Fruit fly (Drosophila melanogaster) whole organism, embryonic: ENCODE measurements around the gene Ubc7.

Source experiments
- Abd-B ChIP-seq: fragments of 200-800 bp; sonication (Bioruptor generic); optimal IDR thresholded peaks from 2 replicates; lab custom pipeline; 2018; ENCODE audit warnings: missing biosample characterization, mild to moderate bottlenecking, missing genetic modification characterization, moderate library complexity
- Ada2b ChIP-seq: fragments of 200-800 bp; sonication (Bioruptor generic); IDR thresholded peaks from 2 replicates; pipeline ENCODE4 v1.3.6; 2022; ENCODE audit warnings: missing biosample characterization, missing genetic modification characterization
- Atf6 ChIP-seq: fragments of 200-800 bp; sonication (Bioruptor generic); IDR thresholded peaks from 2 replicates; pipeline ENCODE4 v1.3.6; 2022; ENCODE audit warnings: missing biosample characterization, missing genetic modification characterization
- B-H1 ChIP-seq: fragments of 200-800 bp; sonication (Bioruptor generic); IDR thresholded peaks from 3 replicates; pipeline ENCODE4 v1.3.6; 2022; ENCODE audit warnings: missing biosample characterization, missing genetic modification characterization
- B-H2 ChIP-seq: fragments of 200-800 bp; sonication (Bioruptor generic); optimal IDR thresholded peaks from 2 replicates; lab custom pipeline; 2018; ENCODE audit warnings: missing biosample characterization, mild to moderate bottlenecking, missing genetic modification characterization
- CG10321 ChIP-seq: fragments of 200-800 bp; sonication (Bioruptor generic); IDR thresholded peaks from 2 replicates; pipeline ENCODE4 v1.3.6; 2022; ENCODE audit warnings: missing biosample characterization, missing genetic modification characterization
- CG13287 ChIP-seq: fragments of 200-800 bp; sonication (Bioruptor generic); IDR thresholded peaks from 2 replicates; pipeline ENCODE4 v1.3.6; 2022; ENCODE audit warnings: missing biosample characterization, missing genetic modification characterization; ENCODE audit not compliant: partially characterized antibody
- CG13894 ChIP-seq: fragments of 200-800 bp; sonication (Bioruptor generic); optimal IDR thresholded peaks from 3 replicates; lab custom pipeline; 2018; ENCODE audit warnings: missing biosample characterization, mild to moderate bottlenecking, missing genetic modification characterization, moderate library complexity
- CG14710 ChIP-seq: fragments of 200-800 bp; sonication (Bioruptor generic); optimal IDR thresholded peaks from 3 replicates; lab custom pipeline; 2019; ENCODE audit warnings: missing biosample characterization, mild to moderate bottlenecking, missing genetic modification characterization, moderate library complexity
- CG15011 ChIP-seq: fragments of 200-800 bp; sonication (Bioruptor generic); optimal IDR thresholded peaks from 3 replicates; lab custom pipeline; 2018; ENCODE audit warnings: missing biosample characterization, mild to moderate bottlenecking, missing genetic modification characterization
- CG15479 ChIP-seq: fragments of 200-800 bp; sonication (Bioruptor generic); optimal IDR thresholded peaks from 3 replicates; lab custom pipeline; 2019; ENCODE audit warnings: missing biosample characterization, mild to moderate bottlenecking, missing genetic modification characterization, moderate library complexity
- CG17568 ChIP-seq: fragments of 200-800 bp; sonication (Bioruptor generic); optimal IDR thresholded peaks from 2 replicates; lab custom pipeline; 2018; ENCODE audit warnings: missing biosample characterization, mild to moderate bottlenecking, missing genetic modification characterization, moderate library complexity
- CG2199 ChIP-seq: fragments of 200-800 bp; sonication (Bioruptor generic); IDR thresholded peaks from 3 replicates; pipeline ENCODE4 v1.3.6; 2022; ENCODE audit warnings: missing biosample characterization, missing genetic modification characterization
- CG3163 ChIP-seq: fragments of 200-800 bp; sonication (Bioruptor generic); optimal IDR thresholded peaks from 3 replicates; lab custom pipeline; 2016; ENCODE audit warnings: missing biosample characterization, missing genetic modification characterization
- CG32767 ChIP-seq: fragments of 200-800 bp; sonication (Bioruptor generic); IDR thresholded peaks from 2 replicates; pipeline ENCODE4 v1.3.6; 2022; ENCODE audit warnings: missing biosample characterization, missing genetic modification characterization
- CG4282 ChIP-seq: fragments of 200-800 bp; sonication (Bioruptor generic); optimal IDR thresholded peaks from 2 replicates; lab custom pipeline; 2016; ENCODE audit warnings: missing biosample characterization, missing genetic modification characterization
- CG5245 ChIP-seq: fragments of 200-800 bp; sonication (Bioruptor generic); optimal IDR thresholded peaks from 3 replicates; lab custom pipeline; 2016; ENCODE audit warnings: missing biosample characterization, missing genetic modification characterization
- CG7786 ChIP-seq: fragments of 200-800 bp; sonication (Bioruptor generic); optimal IDR thresholded peaks from 2 replicates; lab custom pipeline; 2016; ENCODE audit warnings: missing biosample characterization, missing genetic modification characterization
- CG8944 ChIP-seq: fragments of 200-800 bp; sonication (Bioruptor generic); optimal IDR thresholded peaks from 3 replicates; lab custom pipeline; 2016; ENCODE audit warnings: missing biosample characterization, missing genetic modification characterization
- D19B ChIP-seq: fragments of 200-800 bp; sonication (Bioruptor generic); optimal IDR thresholded peaks from 2 replicates; lab custom pipeline; 2017; ENCODE audit warnings: missing biosample characterization, mild to moderate bottlenecking, missing genetic modification characterization
- Dip2 ChIP-seq: fragments of 200-800 bp; sonication (Bioruptor generic); IDR thresholded peaks from 2 replicates; pipeline ENCODE4 v1.3.6; 2022; ENCODE audit warnings: missing biosample characterization, missing genetic modification characterization
- Doc2 ChIP-seq: fragments of 200-800 bp; sonication (Bioruptor generic); IDR thresholded peaks from 2 replicates; pipeline ENCODE4 v1.3.6; 2022; ENCODE audit warnings: missing biosample characterization, missing genetic modification characterization
- Fer2 ChIP-seq: fragments of 200-800 bp; sonication (Bioruptor generic); optimal IDR thresholded peaks from 2 replicates; lab custom pipeline; 2018; ENCODE audit warnings: missing biosample characterization, mild to moderate bottlenecking, missing genetic modification characterization, moderate library complexity
- HLH3B ChIP-seq: fragments of 200-800 bp; sonication (Bioruptor generic); IDR thresholded peaks from 2 replicates; pipeline ENCODE4 v1.3.6; 2022; ENCODE audit warnings: missing biosample characterization, missing genetic modification characterization
- Hmr ChIP-seq: fragments of 200-800 bp; sonication (Bioruptor generic); optimal IDR thresholded peaks from 3 replicates; lab custom pipeline; 2017; ENCODE audit warnings: mild to moderate bottlenecking, missing biosample characterization, missing genetic modification reagents, missing genetic modification characterization
- Hr39 ChIP-seq: fragments of >200 bp; optimal IDR thresholded peaks from 2 replicates; lab custom pipeline; 2017
- Mes4 ChIP-seq: fragments of 200-800 bp; sonication (Bioruptor generic); optimal IDR thresholded peaks from 2 replicates; lab custom pipeline; 2016; ENCODE audit warnings: missing biosample characterization, missing genetic modification characterization
- Optix ChIP-seq: fragments of 200-800 bp; sonication (Bioruptor generic); IDR thresholded peaks from 3 replicates; pipeline ENCODE4 v1.3.6; 2022; ENCODE audit warnings: missing biosample characterization, missing genetic modification characterization
- Rfx ChIP-seq: fragments of 200-800 bp; sonication (Bioruptor generic); IDR thresholded peaks from 2 replicates; pipeline ENCODE4 v1.3.6; 2022; ENCODE audit warnings: missing biosample characterization, missing genetic modification characterization
- Sin3A ChIP-seq: fragments of >200 bp; optimal IDR thresholded peaks from 2 replicates; lab custom pipeline; 2018
- Ssrp ChIP-seq: fragments of 200-800 bp; sonication (Bioruptor generic); optimal IDR thresholded peaks from 2 replicates; lab custom pipeline; 2018; ENCODE audit warnings: missing biosample characterization, mild to moderate bottlenecking, missing genetic modification characterization, moderate library complexity
- Taf1 ChIP-seq: fragments of 200-800 bp; sonication (Bioruptor generic); IDR thresholded peaks from 2 replicates; pipeline ENCODE4 v1.3.6; 2022; ENCODE audit warnings: missing biosample characterization, missing genetic modification characterization
- bab2 ChIP-seq: fragments of 200-800 bp; sonication (Bioruptor generic); optimal IDR thresholded peaks from 2 replicates; lab custom pipeline; 2016; ENCODE audit warnings: missing biosample characterization, missing genetic modification characterization
- bcd ChIP-seq: fragments of 200-800 bp; sonication (Bioruptor generic); optimal IDR thresholded peaks from 2 replicates; lab custom pipeline; 2017; ENCODE audit warnings: missing biosample characterization, mild to moderate bottlenecking, missing genetic modification characterization
- cad ChIP-seq: fragments of >200 bp; optimal IDR thresholded peaks from 2 replicates; lab custom pipeline; 2017; ENCODE audit warnings: missing biosample characterization, missing genetic modification characterization
- ci ChIP-seq: fragments of 200-800 bp; sonication (Bioruptor generic); IDR thresholded peaks from 3 replicates; pipeline ENCODE4 v1.3.6; 2022; ENCODE audit warnings: missing biosample characterization, missing genetic modification characterization
- corto ChIP-seq: fragments of 200-800 bp; sonication (Bioruptor generic); optimal IDR thresholded peaks from 2 replicates; lab custom pipeline; 2016; ENCODE audit warnings: missing biosample characterization, mild to moderate bottlenecking, missing genetic modification characterization, moderate library complexity
- dm ChIP-seq: fragments of 200-800 bp; sonication (Bioruptor generic); optimal IDR thresholded peaks from 3 replicates; lab custom pipeline; 2016; ENCODE audit warnings: missing biosample characterization, missing genetic modification characterization
- eve ChIP-seq, 2 experiments: fragments of >200 bp; optimal IDR thresholded peaks; 2 replicates each; lab custom pipeline; 2017; ENCODE audit warnings: missing biosample characterization in 2 of 2, missing genetic modification characterization in 2 of 2
- fru ChIP-seq: fragments of >200 bp; optimal IDR thresholded peaks from 2 replicates; lab custom pipeline; 2017
- gcm2 ChIP-seq: fragments of 200-800 bp; sonication (Bioruptor generic); optimal IDR thresholded peaks from 2 replicates; lab custom pipeline; 2016; ENCODE audit warnings: missing biosample characterization, missing genetic modification characterization
- grau ChIP-seq: fragments of 200-800 bp; optimal IDR thresholded peaks from 3 replicates; lab custom pipeline; 2019; ENCODE audit warnings: missing biosample characterization, mild to moderate bottlenecking, missing genetic modification characterization, moderate library complexity
- gro ChIP-seq: fragments of 200-800 bp; sonication (Bioruptor generic); optimal IDR thresholded peaks from 2 replicates; lab custom pipeline; 2016; ENCODE audit warnings: missing biosample characterization, missing genetic modification characterization
- mld ChIP-seq: fragments of 200-800 bp; sonication (Bioruptor generic); IDR thresholded peaks from 3 replicates; pipeline ENCODE4 v1.3.6; 2022; ENCODE audit warnings: missing biosample characterization, missing genetic modification characterization; ENCODE audit not compliant: partially characterized antibody
- pum ChIP-seq: fragments of 200-800 bp; sonication (Bioruptor generic); optimal IDR thresholded peaks from 2 replicates; lab custom pipeline; 2016; ENCODE audit warnings: missing biosample characterization, missing genetic modification characterization
- repo ChIP-seq: fragments of 200-800 bp; sonication (Bioruptor generic); optimal IDR thresholded peaks from 2 replicates; lab custom pipeline; 2016; ENCODE audit warnings: missing biosample characterization, missing genetic modification characterization
- run ChIP-seq: fragments of 200-800 bp; sonication (Bioruptor generic); optimal IDR thresholded peaks from 3 replicates; lab custom pipeline; 2018; ENCODE audit warnings: missing biosample characterization, mild to moderate bottlenecking, missing genetic modification characterization
- salm ChIP-seq: fragments of 200-800 bp; sonication (Bioruptor generic); optimal IDR thresholded peaks from 2 replicates; lab custom pipeline; 2018; ENCODE audit warnings: missing biosample characterization, mild to moderate bottlenecking, missing genetic modification characterization
- slou ChIP-seq: fragments of 200-800 bp; sonication (Bioruptor generic); optimal IDR thresholded peaks from 3 replicates; lab custom pipeline; 2016; ENCODE audit warnings: missing biosample characterization, missing genetic modification characterization
- sr ChIP-seq: fragments of 200-800 bp; sonication (Bioruptor generic); IDR thresholded peaks from 3 replicates; pipeline ENCODE4 v1.3.6; 2022; ENCODE audit warnings: missing biosample characterization, missing genetic modification characterization
- stc ChIP-seq: fragments of 200-800 bp; sonication (Bioruptor generic); IDR thresholded peaks from 2 replicates; pipeline ENCODE4 v1.3.6; 2022; ENCODE audit warnings: missing biosample characterization, missing genetic modification characterization
- trh ChIP-seq: fragments of 200-800 bp; sonication (Bioruptor generic); optimal IDR thresholded peaks from 2 replicates; lab custom pipeline; 2016; ENCODE audit warnings: missing biosample characterization, missing genetic modification characterization
- ttk ChIP-seq: fragments of 200-800 bp; sonication (Bioruptor generic); IDR thresholded peaks from 2 replicates; pipeline ENCODE4 v2.1.2; 2022; ENCODE audit warnings: missing biosample characterization, missing genetic modification characterization
- zen2 ChIP-seq: fragments of 200-800 bp; sonication (Bioruptor generic); IDR thresholded peaks from 3 replicates; pipeline ENCODE4 v1.3.6; 2022; ENCODE audit warnings: missing biosample characterization, missing genetic modification characterization; ENCODE audit not compliant: partially characterized antibody

Ubc7 gene

DNA sequence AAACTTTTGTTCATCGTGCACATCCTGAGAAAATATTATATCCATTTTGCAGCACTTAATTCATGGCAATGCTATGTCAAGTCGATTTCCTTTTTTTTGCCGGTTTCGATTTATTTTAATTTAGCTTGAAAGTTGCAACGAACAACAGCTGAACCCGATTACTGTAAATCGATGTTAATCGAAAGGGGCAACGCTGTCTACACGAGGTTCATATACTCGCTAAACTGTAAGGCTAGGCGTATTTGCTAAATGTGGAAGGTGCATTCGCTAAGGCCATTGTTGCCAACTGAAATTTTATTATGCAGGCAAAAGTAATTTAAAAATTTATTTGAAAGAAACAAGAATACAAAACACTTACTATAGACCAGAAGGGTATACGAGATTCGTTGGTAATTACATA, 46.1 kb upstream of the Ubc7 start, which contains the start of gene CG9902 (continued):
- TF ChIP-seq CG15479 (GFP tag; lab: Kevin White, UChicago) (no peak), Doc2 (no peak), CG17568 (GFP tag; lab: Kevin White, UChicago) (no peak), bcd (GFP tag; lab: Kevin White, UChicago) (no peak), Rfx (GFP tag; lab: Robert Waterston, UW) (peak; percentile 24; the same call in 1 of the 2 replicates), Abd-B (GFP tag; lab: Kevin White, UChicago) (no peak), Hr39 (lab: Kevin White, UChicago) (no peak), CG7786 (GFP tag; lab: Kevin White, UChicago) (no peak), CG4282 (GFP tag; lab: Kevin White, UChicago) (peak; percentile 3), corto (GFP tag; lab: Kevin White, UChicago) (no peak), HLH3B (GFP tag; lab: Robert Waterston, UW) (no peak), CG2199 (peak; percentile 75; the same call in 2 of the 3 replicates), CG13894 (tag; lab: Kevin White, UChicago) (peak; percentile 33), CG3163 (GFP tag; lab: Kevin White, UChicago) (peak; percentile 25), CG10321 (GFP tag; lab: Robert Waterston, UW) (no peak), trh (no peak), CG15011 (GFP tag; lab: Kevin White, UChicago) (no peak), repo (GFP tag; lab: Kevin White, UChicago) (no peak), CG32767 (GFP tag; lab: Robert Waterston, UW) (no peak), slou (GFP tag; lab: Kevin White, UChicago) (no peak), Hmr (GFP tag; lab: Kevin White, UChicago) (peak; percentile 74), CG5245 (GFP tag; lab: Kevin White, UChicago) (no peak), Dip2 (GFP tag; lab: Robert Waterston, UW) (no peak), B-H2 (GFP tag; lab: Kevin White, UChicago) (peak; percentile 47), CG14710 (peak; percentile 75), Atf6 (GFP tag; lab: Robert Waterston, UW) (no peak), salm (no peak), stc (no peak), Optix (GFP tag; lab: Robert Waterston, UW) (no peak), sr (GFP tag; lab: Robert Waterston, UW) (no peak), Ssrp (tag; lab: Kevin White, UChicago) (no peak), gro (GFP tag; lab: Kevin White, UChicago) (peak; percentile 67), eve (GFP tag; optimal IDR thresholded peaks at IDR 0.05; lab: Kevin White, UChicago) (no peak), dm (GFP tag; lab: Kevin White, UChicago) (peak; percentile 39), Sin3A (lab: Kevin White, UChicago) (peak; percentile 2), zen2 (GFP tag; lab: Robert Waterston, UW) (no peak; the same call in 2 of the 3 replicates), bab2 (peak; percentile 1), ci (GFP tag; lab: Robert Waterston, UW) (no peak), B-H1 (GFP tag; lab: Robert Waterston, UW) (no peak), grau (tag; lab: Kevin White, UChicago) (no peak), cad (GFP tag; lab: Kevin White, UChicago) (no peak), fru (lab: Kevin White, UChicago) (no peak), Mes4 (GFP tag; lab: Kevin White, UChicago) (no peak), CG8944 (GFP tag; lab: Kevin White, UChicago) (no peak), mld (GFP tag; lab: Robert Waterston, UW) (peak; percentile 59; the same call in 1 of the 3 replicates), run (tag; lab: Kevin White, UChicago) (no peak), gcm2 (no peak), ttk (no peak), CG13287 (GFP tag; lab: Robert Waterston, UW) (peak; percentile 90), D19B (GFP tag; lab: Kevin White, UChicago) (no peak), Ada2b (GFP tag; lab: Robert Waterston, UW) (no peak), Taf1 (GFP tag; lab: Robert Waterston, UW) (no peak), Fer2 (tag; lab: Kevin White, UChicago) (no peak), pum (GFP tag; lab: Kevin White, UChicago) (no peak)
